Worm (Caenorhabditis elegans): ENCODE data around the gene ZK1098.12.
A peak's percentile ranks its signal among the peaks of the same experiment; 100 is the strongest.

The ZK1098.12 gene

DNA sequence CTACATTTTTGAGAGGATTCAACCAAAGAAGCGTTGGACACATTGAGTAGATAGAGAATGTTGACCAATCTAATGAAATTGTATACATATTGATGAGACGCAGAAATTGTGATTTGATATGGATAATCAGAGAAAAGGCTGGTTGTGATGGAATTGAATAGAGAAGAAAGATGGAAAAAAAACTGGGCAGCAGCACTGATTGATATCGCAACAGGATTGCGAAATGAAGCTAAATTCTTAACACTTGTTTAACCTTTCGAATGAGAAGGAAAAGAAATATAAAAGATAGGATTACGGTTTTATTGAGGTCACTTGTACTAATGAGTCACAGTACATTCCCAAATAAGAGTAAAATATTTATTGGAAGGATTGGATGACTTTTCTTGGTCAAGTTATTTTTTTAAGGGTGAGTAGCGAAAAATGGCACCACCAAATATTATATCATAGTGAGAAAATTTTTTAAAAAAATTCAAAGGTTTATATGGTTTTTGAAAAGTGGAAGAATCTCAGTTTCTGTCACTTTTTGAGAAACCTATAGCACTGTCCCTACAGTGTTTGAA, 42.7 kb upstream of the ZK1098.12 start:
- TF ChIP-seq cebp-1 (GFP tag; IDR thresholded peaks at IDR 0.05) (peak; percentile 49; the same call in 1 of the 2 replicates), cebp-1 (tag; optimal IDR thresholded peaks at IDR 0.05) (peak; percentile 88), ets-4 (GFP tag; optimal IDR thresholded peaks at IDR 0.05) (no peak)

DNA sequence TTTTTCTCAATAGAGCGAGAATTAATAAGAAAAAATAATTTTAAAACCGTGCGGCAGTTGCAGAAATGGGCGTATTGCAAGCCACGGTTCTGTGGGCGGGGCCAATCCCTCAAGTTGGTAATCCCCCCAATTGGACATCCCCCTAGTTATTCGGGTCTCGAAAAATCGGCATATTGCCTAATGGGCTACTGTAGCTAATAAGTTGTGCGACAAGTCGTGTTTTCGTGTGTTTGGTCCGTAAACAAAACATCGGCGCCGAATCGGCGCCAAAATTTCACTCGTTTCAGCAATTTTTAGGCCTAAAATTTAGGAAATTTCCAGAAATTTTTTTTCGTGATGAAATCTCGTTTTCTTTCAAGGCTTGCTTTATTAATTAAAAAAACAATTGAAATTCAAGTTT, 40.6 kb upstream of the ZK1098.12 start:
- TF ChIP-seq madf-6 (GFP tag; IDR thresholded peaks at IDR 0.05) (peak; percentile 95), F49E8.2 (tag; optimal IDR thresholded peaks at IDR 0.05; ENCODE audit: insufficient read depth) (no peak), die-1 (tag; optimal IDR thresholded peaks at IDR 0.05) (no peak), hmg-1.2 (GFP tag; IDR thresholded peaks at IDR 0.05) (peak; percentile 33), snpc-1.1 (tag; optimal IDR thresholded peaks at IDR 0.05; ENCODE audit: insufficient read depth) (no peak), aptf-3 (GFP tag; IDR thresholded peaks at IDR 0.05) (no peak), pbrm-1 (GFP tag; IDR thresholded peaks at IDR 0.05) (peak; percentile 62; the same call in 1 of the 2 replicates), snpc-4 (GFP tag; optimal IDR thresholded peaks at IDR 0.05) (no peak), snpc-4 (tag; optimal IDR thresholded peaks at IDR 0.05) (peak in 1 of 4 experiments; percentile 23), sea-2 (GFP tag; IDR thresholded peaks at IDR 0.05) (no peak), efl-1 (GFP tag; optimal IDR thresholded peaks at IDR 0.05) (peak; percentile 82), madf-8 (GFP tag; conservative IDR thresholded peaks at IDR 0.05) (peak; percentile 92), nfya-1 (tag; optimal IDR thresholded peaks at IDR 0.05; ENCODE audit: borderline replicate concordance, insufficient read depth) (no peak), Y56A3A.18 (GFP tag; IDR thresholded peaks at IDR 0.05) (no peak), dpff-1 (tag; optimal IDR thresholded peaks at IDR 0.05) (no peak), F57C9.4 (tag; optimal IDR thresholded peaks at IDR 0.05) (no peak), nhr-80 (tag; optimal IDR thresholded peaks at IDR 0.05) (no peak), dpl-1 (GFP tag; optimal IDR thresholded peaks at IDR 0.05) (peak; percentile 50), ccch-3 (GFP tag; optimal IDR thresholded peaks at IDR 0.05) (no peak), ztf-18 (tag; optimal IDR thresholded peaks at IDR 0.05) (peak; percentile 22), D2030.7 (GFP tag; IDR thresholded peaks at IDR 0.05) (peak; percentile 89), mcd-1 (GFP tag; IDR thresholded peaks at IDR 0.05) (peak; percentile 45), lin-54 (GFP tag; optimal IDR thresholded peaks at IDR 0.05) (peak; percentile 25), K12H6.12 (tag; optimal IDR thresholded peaks at IDR 0.05) (no peak), nfyb-1 (GFP tag; IDR thresholded peaks at IDR 0.05) (0 out of 2 replicates have a peak, but pooled peaks have one; percentile 55), unc-130 (GFP tag; optimal IDR thresholded peaks at IDR 0.05) (peak; percentile 24), ceh-91 (GFP tag; IDR thresholded peaks at IDR 0.05) (peak; percentile 91), egrh-3 (GFP tag; IDR thresholded peaks at IDR 0.05) (no peak), Y67H2A.10 (GFP tag; conservative IDR thresholded peaks at IDR 0.05) (peak; percentile 38; the same call in 1 of the 2 replicates), ekl-4 (GFP tag; IDR thresholded peaks at IDR 0.05) (0 out of 2 replicates have a peak, but pooled peaks have one; percentile 20), attf-6 (GFP tag; IDR thresholded peaks at IDR 0.05) (no peak), C17E4.6 (GFP tag; IDR thresholded peaks at IDR 0.05) (peak; percentile 29; the same call in 1 of the 2 replicates), hsf-1 (GFP tag; IDR thresholded peaks at IDR 0.05) (peak; percentile 91), F33H1.4 (GFP tag; IDR thresholded peaks at IDR 0.05) (peak; percentile 71), mel-28 (tag; optimal IDR thresholded peaks at IDR 0.05; ENCODE audit: borderline replicate concordance) (no peak), B0019.2 (GFP tag; conservative IDR thresholded peaks at IDR 0.05) (0 out of 2 replicates have a peak, but pooled peaks have one; percentile 46), ceh-100 (GFP tag; IDR thresholded peaks at IDR 0.05) (peak; percentile 79), xnd-1 (tag; optimal IDR thresholded peaks at IDR 0.05) (peak; percentile 89), ceh-79 (tag; optimal IDR thresholded peaks at IDR 0.05) (no peak), unc-62 (GFP tag; optimal IDR thresholded peaks at IDR 0.05) (no peak), snpc-3.4 (tag; optimal IDR thresholded peaks at IDR 0.05) (peak; percentile 35), lir-1 (GFP tag; conservative IDR thresholded peaks at IDR 0.05) (no peak), lsl-1 (GFP tag; optimal IDR thresholded peaks at IDR 0.05) (peak; percentile 89)

Data from whole organism, young adult.